Fruit fly (Drosophila melanogaster) whole organism, adult: ENCODE results near the gene Jhbp12.

Experiments
- CG11617 ChIP-seq: fragments of 200-800 bp; sonication (Bioruptor generic); optimal IDR thresholded peaks from 2 replicates; lab custom pipeline; 2017; ENCODE audit warnings: mild to moderate bottlenecking, missing biosample characterization, missing genetic modification reagents, missing genetic modification characterization
- CG12768 ChIP-seq: fragments of 200-800 bp; sonication (Bioruptor generic); optimal IDR thresholded peaks from 2 replicates; lab custom pipeline; 2017; ENCODE audit warnings: missing biosample characterization, missing genetic modification characterization, mild to moderate bottlenecking, moderate library complexity, missing genetic modification reagents
- CG14711 ChIP-seq: fragments of 200-800 bp; sonication (Bioruptor generic); optimal IDR thresholded peaks from 2 replicates; lab custom pipeline; 2018; ENCODE audit warnings: missing biosample characterization, mild to moderate bottlenecking, missing genetic modification characterization, moderate library complexity
- CG1620 ChIP-seq: fragments of 200-800 bp; sonication (Bioruptor generic); optimal IDR thresholded peaks from 2 replicates; lab custom pipeline; 2016; ENCODE audit warnings: missing biosample characterization, missing genetic modification characterization
- CG33017 ChIP-seq: fragments of 200-800 bp; sonication (Bioruptor generic); optimal IDR thresholded peaks from 2 replicates; lab custom pipeline; 2018; ENCODE audit warnings: missing biosample characterization, mild to moderate bottlenecking, missing genetic modification characterization, moderate library complexity
- CG5204 ChIP-seq: fragments of 200-800 bp; sonication (Bioruptor generic); optimal IDR thresholded peaks from 2 replicates; lab custom pipeline; 2016; ENCODE audit warnings: missing biosample characterization, missing genetic modification characterization
- CG7045 ChIP-seq: fragments of 200-800 bp; sonication (Bioruptor generic); optimal IDR thresholded peaks from 2 replicates; lab custom pipeline; 2017; ENCODE audit warnings: missing biosample characterization, mild to moderate bottlenecking, missing genetic modification characterization
- CG7101 ChIP-seq: fragments of 200-800 bp; sonication (Bioruptor generic); optimal IDR thresholded peaks from 2 replicates; lab custom pipeline; 2018; ENCODE audit warnings: missing biosample characterization, mild to moderate bottlenecking, missing genetic modification characterization, moderate library complexity
- Clk ChIP-seq: fragments of 200-800 bp; sonication (Bioruptor generic); optimal IDR thresholded peaks from 2 replicates; lab custom pipeline; 2017; ENCODE audit warnings: missing biosample characterization, missing genetic modification characterization
- Crg-1 ChIP-seq: fragments of 200-800 bp; sonication (Bioruptor generic); optimal IDR thresholded peaks from 2 replicates; lab custom pipeline; 2016; ENCODE audit warnings: missing biosample characterization, missing genetic modification characterization
- Hr96 ChIP-seq: fragments of 200-800 bp; sonication (Bioruptor generic); optimal IDR thresholded peaks from 2 replicates; lab custom pipeline; 2016; ENCODE audit warnings: missing biosample characterization, missing genetic modification characterization
- Mnt ChIP-seq: fragments of 200-800 bp; sonication (Bioruptor generic); optimal IDR thresholded peaks from 2 replicates; lab custom pipeline; 2016; ENCODE audit warnings: missing biosample characterization, mild to moderate bottlenecking, missing genetic modification characterization
- bab1 ChIP-seq: fragments of 200-800 bp; sonication (Bioruptor generic); optimal IDR thresholded peaks from 3 replicates; lab custom pipeline; 2019; ENCODE audit warnings: missing biosample characterization, mild to moderate bottlenecking, missing genetic modification characterization, moderate library complexity
- cic ChIP-seq: fragments of 200-800 bp; sonication (Bioruptor generic); optimal IDR thresholded peaks from 2 replicates; lab custom pipeline; 2017; ENCODE audit warnings: missing biosample characterization, mild to moderate bottlenecking, missing genetic modification characterization, moderate library complexity
- cnc ChIP-seq, 2 experiments: fragments of >200 bp; optimal IDR thresholded peaks; 2 replicates each; lab custom pipeline; 2017
- kay ChIP-seq: fragments of 200-800 bp; sonication (Bioruptor generic); peaks from one replicate; lab custom pipeline; 2016; ENCODE audit warnings: missing biosample characterization, missing genetic modification characterization, borderline replicate concordance
- ovo ChIP-seq: fragments of 200-800 bp; sonication (Bioruptor generic); optimal IDR thresholded peaks from 2 replicates; lab custom pipeline; 2016; ENCODE audit warnings: missing biosample characterization, missing genetic modification characterization
- pad ChIP-seq: fragments of 200-800 bp; sonication (Bioruptor generic); optimal IDR thresholded peaks from 3 replicates; lab custom pipeline; 2017; ENCODE audit warnings: missing biosample characterization, missing genetic modification characterization, mild to moderate bottlenecking, moderate library complexity, missing genetic modification reagents
- tj ChIP-seq: fragments of 200-800 bp; sonication (Bioruptor generic); optimal IDR thresholded peaks from 3 replicates; lab custom pipeline; 2017; ENCODE audit warnings: missing biosample characterization, mild to moderate bottlenecking, missing genetic modification characterization, moderate library complexity
- toe ChIP-seq: fragments of 200-800 bp; sonication (Bioruptor generic); optimal IDR thresholded peaks from 2 replicates; lab custom pipeline; 2016; ENCODE audit warnings: missing biosample characterization, missing genetic modification characterization

Gene Jhbp12

dm6 chr3R:24524426-24524974 is at the start of gene Jhbp12:
Jhbp12 (plus strand) TSS chr3R:24524794.
- TF ChIP-seq Crg-1 (GFP tag; lab: Kevin White, UChicago), result no peak
- no peak for TF ChIP-seq kay (GFP tag; lab: Kevin White, UChicago)
- TF ChIP-seq CG1620 (GFP tag; lab: Kevin White, UChicago), result no peak
- no peak for TF ChIP-seq CG7101 (tag; lab: Kevin White, UChicago)
- TF ChIP-seq cic (GFP tag; lab: Kevin White, UChicago), result no peak
- TF ChIP-seq toe (GFP tag; lab: Kevin White, UChicago), result no peak
- TF ChIP-seq CG33017 (tag; lab: Kevin White, UChicago), result no peak
- no peak for TF ChIP-seq CG14711 (tag; lab: Kevin White, UChicago)
- TF ChIP-seq bab1 (GFP tag; lab: Kevin White, UChicago), result no peak

DNA sequence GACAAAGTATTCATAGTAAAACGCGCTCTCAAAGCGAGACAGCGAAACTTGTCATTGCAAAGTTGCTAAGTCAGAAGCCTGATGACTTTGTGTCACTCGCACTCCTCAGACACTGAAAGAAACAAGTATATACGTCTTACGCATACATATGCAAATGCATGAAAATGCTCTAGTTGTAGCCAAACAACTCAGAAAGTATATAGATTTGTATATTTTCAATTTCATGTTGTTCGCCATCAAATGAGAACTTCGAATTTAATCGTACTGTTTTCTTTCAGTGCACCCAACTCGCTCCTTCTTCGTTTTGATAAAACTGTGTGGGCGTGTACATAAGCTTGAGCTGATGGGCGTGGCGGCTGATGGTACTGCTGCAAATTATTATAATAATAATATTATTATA is 43.6 kb upstream of the Jhbp12 start:
- TF ChIP-seq toe (GFP tag; lab: Kevin White, UChicago) (no peak), CG14711 (tag; lab: Kevin White, UChicago) (no peak), Mnt (GFP tag; lab: Kevin White, UChicago) (no peak), CG11617 (GFP tag; lab: Kevin White, UChicago) (no peak), CG12768 (GFP tag; lab: Kevin White, UChicago) (no peak), cic (GFP tag; lab: Kevin White, UChicago) (no peak), CG7045 (no peak)

- TF ChIP-seq toe (GFP tag; lab: Kevin White, UChicago) (no peak), Hr96 (GFP tag; lab: Kevin White, UChicago) (no peak), CG14711 (tag; lab: Kevin White, UChicago) (no peak), cnc (optimal IDR thresholded peaks at IDR 0.05; lab: Kevin White, UChicago) (no peak), CG12768 (GFP tag; lab: Kevin White, UChicago) (no peak), tj (no peak), kay (GFP tag; lab: Kevin White, UChicago) (no peak), Mnt (GFP tag; lab: Kevin White, UChicago) (no peak), Crg-1 (GFP tag; lab: Kevin White, UChicago) (no peak), CG5204 (GFP tag; lab: Kevin White, UChicago) (no peak)
Observed at dm6 chr3R:24484990-24485478, 39.6 kb upstream of the Jhbp12 start, which contains the start of gene nAChRalpha2. nAChRalpha2 (plus strand) TSS chr3R:24485428.

dm6 chr3R:24496084-24496483 is 28.5 kb upstream of the Jhbp12 start:
- no peak for TF ChIP-seq CG33017 (tag; lab: Kevin White, UChicago)
- TF ChIP-seq toe (GFP tag; lab: Kevin White, UChicago), result no peak
- no peak for TF ChIP-seq CG7101 (tag; lab: Kevin White, UChicago)
- TF ChIP-seq bab1 (GFP tag; lab: Kevin White, UChicago), result no peak
- TF ChIP-seq pad, result no peak

- TF ChIP-seq CG7101 (tag; lab: Kevin White, UChicago), result no peak
- no peak for TF ChIP-seq kay (GFP tag; lab: Kevin White, UChicago)
- TF ChIP-seq CG11617 (GFP tag; lab: Kevin White, UChicago), result no peak
- TF ChIP-seq CG33017 (tag; lab: Kevin White, UChicago), result no peak
- TF ChIP-seq CG5204 (GFP tag; lab: Kevin White, UChicago), result no peak
- TF ChIP-seq ovo (GFP tag; lab: Kevin White, UChicago), result no peak
- TF ChIP-seq Hr96 (GFP tag; lab: Kevin White, UChicago), result no peak
- TF ChIP-seq CG1620 (GFP tag; lab: Kevin White, UChicago), result no peak
- TF ChIP-seq cnc (optimal IDR thresholded peaks at IDR 0.05; lab: Kevin White, UChicago), result no peak
- TF ChIP-seq toe (GFP tag; lab: Kevin White, UChicago), result no peak
- TF ChIP-seq Clk, result no peak
Observed at dm6 chr3R:24503627-24504026, 21.0 kb upstream of the Jhbp12 start.

DNA sequence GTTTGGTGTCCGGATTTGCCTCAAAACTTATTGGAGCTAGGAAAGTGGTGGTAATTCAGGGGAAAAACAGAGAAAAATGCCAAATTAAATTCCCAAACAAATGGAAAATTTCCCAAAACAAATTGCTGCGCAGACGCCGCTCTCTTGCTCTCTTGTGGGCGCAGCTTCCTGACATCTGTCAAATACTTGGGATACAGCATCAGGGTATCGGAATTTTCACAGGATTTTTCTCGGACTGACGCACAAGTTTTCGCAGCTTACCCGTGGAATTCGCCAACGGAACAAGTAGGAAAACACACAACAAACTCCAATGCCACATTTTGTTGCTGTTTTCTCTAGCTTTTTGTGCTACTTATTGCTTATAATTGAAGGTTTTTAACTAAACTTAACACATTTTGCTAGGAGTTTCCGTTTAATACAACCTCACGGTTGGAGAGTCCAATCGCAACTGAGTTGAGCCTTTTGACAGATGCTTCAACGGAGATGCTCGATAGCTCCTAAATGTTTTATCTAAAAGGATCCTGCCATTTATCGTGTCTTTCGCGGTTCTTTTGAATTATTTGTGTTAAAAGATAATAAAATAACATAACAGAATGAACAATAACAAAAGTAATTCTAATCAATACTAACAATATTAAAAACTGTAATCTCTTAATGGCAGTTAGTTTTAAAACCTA is 9.8 kb upstream of the Jhbp12 start, which contains the start of the genes nAChRbeta2 and DZIP1:
Gene nAChRbeta2 (minus strand): TSS at position 455 of the 677 bp plus-strand sequence.
Gene DZIP1 (plus strand): TSS at position 627 of the 677 bp plus-strand sequence.
- no peak for TF ChIP-seq cnc (optimal IDR thresholded peaks at IDR 0.05; lab: Kevin White, UChicago)
- TF ChIP-seq cic (GFP tag; lab: Kevin White, UChicago), result no peak
- no peak for TF ChIP-seq kay (GFP tag; lab: Kevin White, UChicago)
- no peak for TF ChIP-seq toe (GFP tag; lab: Kevin White, UChicago)
- TF ChIP-seq CG5204 (GFP tag; lab: Kevin White, UChicago), result no peak
- TF ChIP-seq CG1620 (GFP tag; lab: Kevin White, UChicago), result no peak
- TF ChIP-seq bab1 (GFP tag; lab: Kevin White, UChicago), result no peak
- no peak for TF ChIP-seq Mnt (GFP tag; lab: Kevin White, UChicago)
- no peak for TF ChIP-seq tj
- no peak for TF ChIP-seq CG7101 (tag; lab: Kevin White, UChicago)
